Fruit fly (Drosophila melanogaster): ENCODE data around the gene AttD.

AttD gene

DNA sequence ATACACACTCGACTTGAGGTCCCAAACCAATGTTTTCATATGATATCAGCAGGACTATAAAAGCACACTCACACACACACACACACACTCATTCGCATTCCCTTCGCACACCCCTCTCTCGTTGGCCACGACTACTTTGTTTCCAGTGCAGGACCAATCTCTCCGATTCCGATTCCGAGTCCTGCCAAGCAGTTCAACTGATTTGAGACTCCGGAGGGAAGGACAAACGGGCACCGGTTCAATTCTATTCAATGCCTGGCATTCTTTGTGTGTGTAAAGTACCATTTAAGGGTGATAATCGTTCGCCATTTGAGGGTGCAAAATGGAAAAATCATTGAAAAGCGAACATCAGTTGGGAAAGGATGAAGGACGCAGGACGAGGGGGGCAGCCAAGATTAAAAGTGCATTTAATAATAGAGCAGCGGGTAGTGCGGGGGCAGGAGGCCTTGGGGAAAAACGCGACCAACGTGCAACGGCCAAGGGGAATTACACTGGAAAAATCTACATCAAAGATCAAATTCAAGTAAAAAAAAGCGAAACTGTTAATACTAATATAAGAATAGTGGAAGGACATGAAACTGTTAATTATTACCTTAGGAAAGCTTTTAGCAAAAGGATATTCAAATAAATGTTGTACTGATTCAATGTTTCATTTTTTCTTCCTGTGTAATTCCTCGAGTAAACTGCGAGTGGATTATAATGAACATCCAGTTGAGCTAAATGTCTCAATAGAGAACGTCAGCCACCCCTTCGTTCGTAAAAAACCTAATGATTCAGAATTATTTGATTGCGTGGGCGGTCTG, 41.2 kb upstream of the AttD start (continued):
- TF ChIP-seq Hey (tag; optimal IDR thresholded peaks at IDR 0.05) (no peak), Deaf1 (tag; optimal IDR thresholded peaks at IDR 0.05) (no peak), CG10267 (tag; optimal IDR thresholded peaks at IDR 0.05) (peak; percentile 58), pum (GFP tag; optimal IDR thresholded peaks at IDR 0.05) (peak; percentile 27), crp (GFP tag; optimal IDR thresholded peaks at IDR 0.05) (no peak), CG18619 (GFP tag; optimal IDR thresholded peaks at IDR 0.05) (no peak), sob (GFP tag; IDR thresholded peaks at IDR 0.05) (no peak), Antp (GFP tag; optimal IDR thresholded peaks at IDR 0.05) (no peak), aop (GFP tag; IDR thresholded peaks at IDR 0.05) (no peak), bigmax (GFP tag; optimal IDR thresholded peaks at IDR 0.05) (no peak), Drgx (GFP tag; IDR thresholded peaks at IDR 0.05) (no peak), Nf-YA (GFP tag; IDR thresholded peaks at IDR 0.05) (no peak), CG8944 (GFP tag; optimal IDR thresholded peaks at IDR 0.05) (no peak), Hand (GFP tag; optimal IDR thresholded peaks at IDR 0.05) (no peak), Dbx (GFP tag; IDR thresholded peaks at IDR 0.05) (no peak), rib (GFP tag; IDR thresholded peaks at IDR 0.05) (no peak), CG12942 (GFP tag; optimal IDR thresholded peaks at IDR 0.05) (peak; percentile 28), mirr (GFP tag; optimal IDR thresholded peaks at IDR 0.05) (no peak), CG4730 (GFP tag; IDR thresholded peaks at IDR 0.05) (no peak), slou (GFP tag; optimal IDR thresholded peaks at IDR 0.05) (no peak), pan (optimal IDR thresholded peaks at IDR 0.05) (no peak), pan (GFP tag; optimal IDR thresholded peaks at IDR 0.05 in 1 of 2, IDR thresholded peaks at IDR 0.05 in 1 of 2) (peak in 1 of 2 experiments; percentile 45), CG9817 (tag; optimal IDR thresholded peaks at IDR 0.05) (peak; percentile 0), NfI (GFP tag; optimal IDR thresholded peaks at IDR 0.05) (no peak), crol (GFP tag; IDR thresholded peaks at IDR 0.05) (peak; percentile 77), CG1647 (GFP tag; optimal IDR thresholded peaks at IDR 0.05) (no peak), mam (GFP tag; optimal IDR thresholded peaks at IDR 0.05) (no peak), tx (GFP tag; optimal IDR thresholded peaks at IDR 0.05) (no peak), CG17612 (GFP tag; IDR thresholded peaks at IDR 0.05) (no peak), danr (GFP tag; IDR thresholded peaks at IDR 0.05) (no peak), Bgb (GFP tag; IDR thresholded peaks at IDR 0.05; ENCODE audit: partially characterized antibody) (no peak), NFAT (GFP tag; IDR thresholded peaks at IDR 0.05) (no peak), h (optimal IDR thresholded peaks at IDR 0.05) (no peak), Dad (GFP tag; optimal IDR thresholded peaks at IDR 0.05) (no peak), CG30431 (GFP tag; optimal IDR thresholded peaks at IDR 0.05) (no peak), sens (GFP tag) (peak; percentile 93), CG10979 (tag; optimal IDR thresholded peaks at IDR 0.05) (peak; percentile 80), CG31224 (GFP tag; IDR thresholded peaks at IDR 0.05) (no peak), CG8281 (tag; optimal IDR thresholded peaks at IDR 0.05) (no peak), H15 (GFP tag; IDR thresholded peaks at IDR 0.05) (no peak), H2.0 (GFP tag; IDR thresholded peaks at IDR 0.05) (no peak), CG5180 (GFP tag; optimal IDR thresholded peaks at IDR 0.05) (no peak), dysf (GFP tag; IDR thresholded peaks at IDR 0.05) (0 out of 3 replicates have a peak, but pooled peaks have one; percentile 16), odd (GFP tag; optimal IDR thresholded peaks at IDR 0.05) (no peak), NK7.1 (GFP tag; optimal IDR thresholded peaks at IDR 0.05) (no peak), CG43689 (GFP tag; IDR thresholded peaks at IDR 0.05) (no peak), CG9215 (GFP tag; IDR thresholded peaks at IDR 0.05) (no peak), CG30403 (GFP tag; optimal IDR thresholded peaks at IDR 0.05) (peak; percentile 46), jing (GFP tag; optimal IDR thresholded peaks at IDR 0.05) (no peak), stc (GFP tag; IDR thresholded peaks at IDR 0.05) (no peak), ATbp (GFP tag; optimal IDR thresholded peaks at IDR 0.05) (peak; percentile 8), CG14710 (tag; optimal IDR thresholded peaks at IDR 0.05) (peak; percentile 76)
